Fruit fly (Drosophila melanogaster): Measurements from ENCODE around the gene CG33271.
"Not testable (repeated sequence)": the region's sequence is repeated elsewhere in the genome, so short reads cannot be mapped to it uniquely, and the experiment has no call there.

The CG33271 gene

dm6 chr3L:11579919-11580318 is 2.6 kb upstream of the CG33271 start, which contains the start of gene CG43390 (continued):
- TF ChIP-seq MESR4 (GFP tag; optimal IDR thresholded peaks at IDR 0.05) = no peak
- TF ChIP-seq Fer3 (tag; optimal IDR thresholded peaks at IDR 0.05) = peak; percentile 60
- TF ChIP-seq CG17385 (GFP tag; optimal IDR thresholded peaks at IDR 0.05) = peak; percentile 47
- TF ChIP-seq CG8765 (GFP tag; IDR thresholded peaks at IDR 0.05) = no peak
- no peak for TF ChIP-seq chif (GFP tag; optimal IDR thresholded peaks at IDR 0.05)
- peak; percentile 4 for TF ChIP-seq CG3407 (GFP tag; optimal IDR thresholded peaks at IDR 0.05)
- TF ChIP-seq CG2678 (tag; optimal IDR thresholded peaks at IDR 0.05) = peak; percentile 83
- TF ChIP-seq CG1647 (GFP tag; optimal IDR thresholded peaks at IDR 0.05) = peak; percentile 48
- peak; percentile 24 for TF ChIP-seq CG7556 (GFP tag; optimal IDR thresholded peaks at IDR 0.05)
- TF ChIP-seq Lpt (GFP tag; optimal IDR thresholded peaks at IDR 0.05) = no peak
- no peak for TF ChIP-seq CG4282 (GFP tag; optimal IDR thresholded peaks at IDR 0.05)
- TF ChIP-seq HHEX (GFP tag; optimal IDR thresholded peaks at IDR 0.05) = peak; percentile 28
- peak; percentile 31 for TF ChIP-seq Sox102F (GFP tag; optimal IDR thresholded peaks at IDR 0.05)
- TF ChIP-seq Jarid2 (GFP tag; optimal IDR thresholded peaks at IDR 0.05) = peak; percentile 2
- TF ChIP-seq sc (optimal IDR thresholded peaks at IDR 0.05) = no peak
- TF ChIP-seq sc (GFP tag; optimal IDR thresholded peaks at IDR 0.05) = no peak
- TF ChIP-seq emc (GFP tag; optimal IDR thresholded peaks at IDR 0.05) = no peak
- TF ChIP-seq ap (GFP tag; IDR thresholded peaks at IDR 0.05) = no peak
- no peak for TF ChIP-seq CG11093 (GFP tag; IDR thresholded peaks at IDR 0.05)
- peak; percentile 56 for TF ChIP-seq CG7987 (GFP tag; optimal IDR thresholded peaks at IDR 0.05)
- TF ChIP-seq Atf6 (GFP tag; IDR thresholded peaks at IDR 0.05) = peak; percentile 69
- TF ChIP-seq CG17802 (tag; optimal IDR thresholded peaks at IDR 0.05) = no peak
- TF ChIP-seq salm (tag; optimal IDR thresholded peaks at IDR 0.05) = no peak
- TF ChIP-seq grau (tag; optimal IDR thresholded peaks at IDR 0.05) = peak; percentile 58
- peak; percentile 40 for TF ChIP-seq exex (tag; optimal IDR thresholded peaks at IDR 0.05)
- peak; percentile 50 for TF ChIP-seq CG18619 (GFP tag; optimal IDR thresholded peaks at IDR 0.05)
- TF ChIP-seq vvl (GFP tag; IDR thresholded peaks at IDR 0.05) = no peak
- TF ChIP-seq CG3995 (GFP tag; optimal IDR thresholded peaks at IDR 0.05) = no peak
- 0 out of 2 replicates have a peak, but pooled peaks have one; percentile 21 for TF ChIP-seq CG11696 (GFP tag; IDR thresholded peaks at IDR 0.05)
- TF ChIP-seq CG10209 (GFP tag; optimal IDR thresholded peaks at IDR 0.05) = peak; percentile 66

dm6 chr3L:11578847-11579246 is 1.6 kb upstream of the CG33271 start:
- TF ChIP-seq CTCF (GFP tag; optimal IDR thresholded peaks at IDR 0.05) = peak; percentile 74
- TF ChIP-seq crp (GFP tag; optimal IDR thresholded peaks at IDR 0.05) = no peak

- TF ChIP-seq crp (GFP tag; optimal IDR thresholded peaks at IDR 0.05) (no peak), CG9609 (GFP tag; optimal IDR thresholded peaks at IDR 0.05) (no peak), Mrtf (GFP tag; IDR thresholded peaks at IDR 0.05) (peak; percentile 54; the same call in 1 of the 3 replicates), CG4360 (GFP tag; IDR thresholded peaks at IDR 0.05) (peak; percentile 67), br (optimal IDR thresholded peaks at IDR 0.05) (no peak), Opbp (GFP tag; IDR thresholded peaks at IDR 0.05; ENCODE audit: partially characterized antibody) (no peak)
Observed at dm6 chr3L:11578211-11578673, 947 bp upstream of the CG33271 start, which contains the start of gene CG33270. Gene CG33270 (minus strand): TSS chr3L:11578623.

dm6 chr3L:11576944-11577343 is 351 bp downstream of the CG33271 start, which contains the start of gene CG33489:
Gene CG33489 (minus strand): TSS chr3L:11577044.
- not testable (repeated sequence) for TF ChIP-seq ewg, fd102C, CG15011 (GFP tag; optimal IDR thresholded peaks at IDR 0.05)

Measured in whole organism, embryonic.